Worm (Caenorhabditis elegans) whole organism, L4/young adult: ENCODE results near the gene srg-48.
A peak's percentile ranks its signal among the peaks of the same experiment; 100 is the strongest.

ENCODE experiments used
- W03F9.2 ChIP-seq: fragments of 150-350 bp; optimal IDR thresholded peaks from 2 replicates; lab custom pipeline; 2014; ENCODE audit warnings: missing biosample characterization, missing genetic modification characterization
- dao-5 ChIP-seq: sonication (generic microtip); optimal IDR thresholded peaks from 2 replicates; lab custom pipeline; 2016; ENCODE audit warnings: missing genotype, missing genetic modification characterization, moderate library complexity, missing compliant biosample characterization
- him-1 ChIP-seq: sonication (generic microtip); optimal IDR thresholded peaks from 2 replicates; lab custom pipeline; 2016; ENCODE audit warnings: missing genotype, missing genetic modification reagents, missing genetic modification characterization, missing compliant biosample characterization

srg-48 gene

ce11 chrIV:7084632-7085160 lies 12.5 kb downstream of the srg-48 start, which contains the start of gene rps-4:
TSS of gene rps-4 (minus strand) at chrIV:7084682.
- TF ChIP-seq W03F9.2, result peak; percentile 97
- no peak for TF ChIP-seq dao-5 (tag; lab: Kevin White, UChicago)
- TF ChIP-seq him-1 (tag; lab: Kevin White, UChicago), result peak; percentile 56

- TF ChIP-seq W03F9.2, result no peak
- TF ChIP-seq him-1 (tag; lab: Kevin White, UChicago), result no peak
- TF ChIP-seq dao-5 (tag; lab: Kevin White, UChicago), result no peak
These were observed 22.1 kb downstream of the srg-48 start, which contains the start of gene deb-1 for ce11 chrIV:7094216-7094758. TSS of gene deb-1 (minus strand) at chrIV:7094266.

- TF ChIP-seq dao-5 (tag; lab: Kevin White, UChicago) (no peak), W03F9.2 (no peak), him-1 (tag; lab: Kevin White, UChicago) (no peak)
These were observed 23.3 kb downstream of the srg-48 start for ce11 chrIV:7095396-7095964.

ce11 chrIV:7096097-7096496 lies 23.9 kb downstream of the srg-48 start:
- no peak for TF ChIP-seq him-1 (tag; lab: Kevin White, UChicago)
- TF ChIP-seq dao-5 (tag; lab: Kevin White, UChicago), result no peak
- no peak for TF ChIP-seq W03F9.2

- TF ChIP-seq him-1 (tag; lab: Kevin White, UChicago), result no peak
- TF ChIP-seq dao-5 (tag; lab: Kevin White, UChicago), result no peak
- TF ChIP-seq W03F9.2, result no peak
These were observed 25.2 kb downstream of the srg-48 start for ce11 chrIV:7097450-7097849.

ce11 chrIV:7098509-7099065 lies 26.4 kb downstream of the srg-48 start, which contains the start of gene ZC477.4:
TSS of gene ZC477.4 (minus strand) at chrIV:7098784.
- TF ChIP-seq him-1 (tag; lab: Kevin White, UChicago), result no peak
- TF ChIP-seq W03F9.2, result no peak
- TF ChIP-seq dao-5 (tag; lab: Kevin White, UChicago), result no peak

- TF ChIP-seq W03F9.2 (no peak), dao-5 (tag; lab: Kevin White, UChicago) (no peak), him-1 (tag; lab: Kevin White, UChicago) (no peak)
These were observed 27.2 kb downstream of the srg-48 start for ce11 chrIV:7099377-7099776.

- TF ChIP-seq W03F9.2, result peak; percentile 75
- TF ChIP-seq him-1 (tag; lab: Kevin White, UChicago), result no peak
- TF ChIP-seq dao-5 (tag; lab: Kevin White, UChicago), result no peak
These were observed 31.0 kb downstream of the srg-48 start, which contains the start of the genes rde-8 and ZC477.3 for ce11 chrIV:7103211-7103679. TSS of gene rde-8 (minus strand) at chrIV:7103261. TSS of gene ZC477.3 (plus strand) at chrIV:7103492.

ce11 chrIV:7107893-7108292 lies 35.7 kb downstream of the srg-48 start, which contains the start of gene ZC477.2:
TSS of gene ZC477.2 (plus strand) at chrIV:7108193.
- TF ChIP-seq W03F9.2 (no peak), him-1 (tag; lab: Kevin White, UChicago) (no peak), dao-5 (tag; lab: Kevin White, UChicago) (no peak)

ce11 chrIV:7111354-7111753 lies 39.1 kb downstream of the srg-48 start, which contains the start of the genes ZC477.7 and ssq-3:
TSS of gene ZC477.7 (minus strand) at chrIV:7111454.
TSS of gene ssq-3 (plus strand) at chrIV:7111604.
- TF ChIP-seq dao-5 (tag; lab: Kevin White, UChicago) (no peak), him-1 (tag; lab: Kevin White, UChicago) (no peak), W03F9.2 (no peak)

ce11 chrIV:7114599-7114998 lies 42.4 kb downstream of the srg-48 start, which contains the start of gene nas-8:
TSS of gene nas-8 (plus strand) at chrIV:7114899.
- TF ChIP-seq W03F9.2, result no peak
- no peak for TF ChIP-seq dao-5 (tag; lab: Kevin White, UChicago)
- no peak for TF ChIP-seq him-1 (tag; lab: Kevin White, UChicago)

- TF ChIP-seq dao-5 (tag; lab: Kevin White, UChicago) (no peak), W03F9.2 (no peak), him-1 (tag; lab: Kevin White, UChicago) (no peak)
These were observed 49.3 kb downstream of the srg-48 start, which contains the start of the genes C34D4.10 and str-48 for ce11 chrIV:7121313-7122055. TSS of gene C34D4.10 (minus strand) at chrIV:7121413. TSS of gene str-48 (plus strand) at chrIV:7122005.
